Fruit fly (Drosophila melanogaster) whole organism, embryonic: ENCODE data around the gene CG17207.
A peak's percentile ranks its signal among the peaks of the same experiment; 100 is the strongest.

Experiments used
- CG10147 ChIP-seq: fragments of 200-800 bp; sonication (Bioruptor generic); optimal IDR thresholded peaks from 2 replicates; lab custom pipeline; 2019; ENCODE audit warnings: missing biosample characterization, mild to moderate bottlenecking, missing genetic modification characterization, moderate library complexity
- CG10431 ChIP-seq: fragments of 200-800 bp; sonication (Bioruptor generic); optimal IDR thresholded peaks from 3 replicates; lab custom pipeline; 2018; ENCODE audit warnings: missing biosample characterization, mild to moderate bottlenecking, missing genetic modification characterization
- CG10565 ChIP-seq: fragments of 200-800 bp; sonication (Bioruptor generic); optimal IDR thresholded peaks from 3 replicates; lab custom pipeline; 2016; ENCODE audit warnings: missing biosample characterization, mild to moderate bottlenecking, missing genetic modification characterization
- CG11398 ChIP-seq: fragments of 200-800 bp; sonication (Bioruptor generic); optimal IDR thresholded peaks from 2 replicates; lab custom pipeline; 2016; ENCODE audit warnings: missing biosample characterization, missing genetic modification characterization
- CG12236 ChIP-seq: fragments of 200-800 bp; sonication (Bioruptor generic); optimal IDR thresholded peaks from 2 replicates; lab custom pipeline; 2016; ENCODE audit warnings: missing biosample characterization, missing genetic modification characterization
- CG14710 ChIP-seq: fragments of 200-800 bp; sonication (Bioruptor generic); optimal IDR thresholded peaks from 3 replicates; lab custom pipeline; 2019; ENCODE audit warnings: missing biosample characterization, mild to moderate bottlenecking, missing genetic modification characterization, moderate library complexity
- CG1603 ChIP-seq: fragments of 200-800 bp; sonication (Bioruptor generic); optimal IDR thresholded peaks from 2 replicates; lab custom pipeline; 2019; ENCODE audit warnings: missing biosample characterization, mild to moderate bottlenecking, missing genetic modification characterization, moderate library complexity
- CG17361 ChIP-seq: fragments of 200-800 bp; sonication (Bioruptor generic); IDR thresholded peaks from 3 replicates; pipeline ENCODE4 v1.3.6; 2022; ENCODE audit warnings: missing biosample characterization, missing genetic modification characterization
- CG17829 ChIP-seq: fragments of 200-800 bp; optimal IDR thresholded peaks from 2 replicates; lab custom pipeline; 2019; ENCODE audit warnings: missing biosample characterization, mild to moderate bottlenecking, missing genetic modification characterization, moderate library complexity
- CG30403 ChIP-seq: fragments of 200-800 bp; sonication (Bioruptor generic); optimal IDR thresholded peaks from 3 replicates; lab custom pipeline; 2016; ENCODE audit warnings: missing biosample characterization, missing genetic modification characterization
- CG34422 ChIP-seq: fragments of 200-800 bp; sonication (Bioruptor generic); IDR thresholded peaks from 3 replicates; pipeline ENCODE4 v1.3.6; 2022; ENCODE audit warnings: missing biosample characterization, missing genetic modification characterization
- CG3847 ChIP-seq: fragments of 200-800 bp; sonication (Bioruptor generic); IDR thresholded peaks from 2 replicates; pipeline ENCODE4 v1.3.6; 2022; ENCODE audit warnings: missing biosample characterization, missing genetic modification characterization
- CG4617 ChIP-seq: fragments of 200-800 bp; sonication (Bioruptor generic); optimal IDR thresholded peaks from 3 replicates; lab custom pipeline; 2016; ENCODE audit warnings: missing biosample characterization, missing genetic modification characterization, borderline replicate concordance
- CG4730 ChIP-seq: fragments of 200-800 bp; sonication (Bioruptor generic); IDR thresholded peaks from 2 replicates; pipeline ENCODE4 v1.3.6; 2022; ENCODE audit warnings: missing biosample characterization, missing genetic modification characterization
- CG4820 ChIP-seq: fragments of 200-800 bp; sonication (Bioruptor generic); optimal IDR thresholded peaks from 3 replicates; lab custom pipeline; 2016; ENCODE audit warnings: missing biosample characterization, missing genetic modification characterization
- CG6791 ChIP-seq: fragments of 200-800 bp; sonication (Bioruptor generic); IDR thresholded peaks from 3 replicates; pipeline ENCODE4 v1.3.6; 2022; ENCODE audit warnings: missing biosample characterization, missing genetic modification characterization; ENCODE audit not compliant: partially characterized antibody
- CG8290 ChIP-seq, 3 experiments: fragments of 200-800 bp; sonication (Bioruptor generic); optimal IDR thresholded peaks; 2 replicates each; lab custom pipeline; 2016 to 2019; ENCODE audit warnings: missing biosample characterization in 3 of 3, missing genetic modification characterization in 3 of 3, mild to moderate bottlenecking in 2 of 3, moderate library complexity in 1 of 3
- CG8388 ChIP-seq: fragments of 200-800 bp; sonication (Bioruptor generic); optimal IDR thresholded peaks from 2 replicates; lab custom pipeline; 2019; ENCODE audit warnings: missing biosample characterization, mild to moderate bottlenecking, missing genetic modification characterization, moderate library complexity
- Doc3 ChIP-seq: fragments of 200-800 bp; sonication (Bioruptor generic); IDR thresholded peaks from 3 replicates; pipeline ENCODE4 v1.3.6; 2022; ENCODE audit warnings: missing biosample characterization, missing genetic modification characterization; ENCODE audit not compliant: partially characterized antibody
- Hr51 ChIP-seq, 2 experiments: fragments of 200-800 bp; sonication (Bioruptor generic); optimal IDR thresholded peaks; 2 replicates in 1 of 2; 3 replicates in 1 of 2; lab custom pipeline; 2016 to 2018; ENCODE audit warnings: missing biosample characterization in 2 of 2, missing genetic modification characterization in 2 of 2, mild to moderate bottlenecking in 1 of 2, moderate library complexity in 1 of 2
- Oli ChIP-seq: fragments of 200-800 bp; sonication (Bioruptor generic); optimal IDR thresholded peaks from 2 replicates; lab custom pipeline; 2018; ENCODE audit warnings: missing biosample characterization, mild to moderate bottlenecking, missing genetic modification characterization, moderate library complexity
- Side ChIP-seq: fragments of 200-800 bp; sonication (Bioruptor generic); optimal IDR thresholded peaks from 2 replicates; lab custom pipeline; 2016; ENCODE audit warnings: missing biosample characterization, missing genetic modification characterization
- Sox102F ChIP-seq: fragments of 200-800 bp; sonication (Bioruptor generic); optimal IDR thresholded peaks from 2 replicates; lab custom pipeline; 2018; ENCODE audit warnings: missing biosample characterization, mild to moderate bottlenecking, missing genetic modification characterization, moderate library complexity
- Xbp1 ChIP-seq: fragments of 200-800 bp; sonication (Bioruptor generic); optimal IDR thresholded peaks from 3 replicates; lab custom pipeline; 2016; ENCODE audit warnings: missing biosample characterization, mild to moderate bottlenecking, missing genetic modification characterization
- bbx ChIP-seq: fragments of 200-800 bp; sonication (Bioruptor generic); IDR thresholded peaks from 2 replicates; pipeline ENCODE4 v1.3.6; 2022; ENCODE audit warnings: missing biosample characterization, missing genetic modification characterization; ENCODE audit not compliant: partially characterized antibody
- caup ChIP-seq: fragments of 200-800 bp; sonication (Bioruptor generic); optimal IDR thresholded peaks from 3 replicates; lab custom pipeline; 2017; ENCODE audit warnings: missing biosample characterization, mild to moderate bottlenecking, missing genetic modification characterization, moderate library complexity; ENCODE audit not compliant: severe bottlenecking
- chinmo ChIP-seq: fragments of 200-800 bp; sonication (Bioruptor generic); IDR thresholded peaks from 4 replicates; pipeline ENCODE4 v1.3.6; 2022; ENCODE audit warnings: missing biosample characterization, missing genetic modification characterization; ENCODE audit not compliant: partially characterized antibody
- corto ChIP-seq: fragments of 200-800 bp; sonication (Bioruptor generic); optimal IDR thresholded peaks from 2 replicates; lab custom pipeline; 2016; ENCODE audit warnings: missing biosample characterization, mild to moderate bottlenecking, missing genetic modification characterization, moderate library complexity
- exex ChIP-seq: fragments of 200-800 bp; sonication (Bioruptor generic); optimal IDR thresholded peaks from 4 replicates; lab custom pipeline; 2018; ENCODE audit warnings: missing biosample characterization, mild to moderate bottlenecking, missing genetic modification characterization, moderate library complexity
- fu2 ChIP-seq: fragments of 200-800 bp; sonication (Bioruptor generic); optimal IDR thresholded peaks from 2 replicates; lab custom pipeline; 2016; ENCODE audit warnings: missing biosample characterization, missing genetic modification characterization
- gsb-n ChIP-seq: fragments of 200-800 bp; sonication (Bioruptor generic); optimal IDR thresholded peaks from 3 replicates; lab custom pipeline; 2018; ENCODE audit warnings: missing biosample characterization, mild to moderate bottlenecking, missing genetic modification characterization
- hbn ChIP-seq: fragments of 200-800 bp; sonication (Bioruptor generic); IDR thresholded peaks from 2 replicates; pipeline ENCODE4 v1.3.6; 2022; ENCODE audit warnings: missing biosample characterization, missing genetic modification characterization; ENCODE audit not compliant: partially characterized antibody
- ind ChIP-seq: fragments of 200-800 bp; sonication (Bioruptor generic); optimal IDR thresholded peaks from 3 replicates; lab custom pipeline; 2016; ENCODE audit warnings: missing biosample characterization, missing genetic modification characterization
- lab ChIP-seq: fragments of 200-800 bp; sonication (Bioruptor generic); optimal IDR thresholded peaks from 3 replicates; lab custom pipeline; 2017; ENCODE audit warnings: missing biosample characterization, missing genetic modification characterization, mild to moderate bottlenecking, moderate library complexity, missing genetic modification reagents
- lilli ChIP-seq: fragments of 200-800 bp; sonication (Bioruptor generic); optimal IDR thresholded peaks from 3 replicates; lab custom pipeline; 2016; ENCODE audit warnings: missing biosample characterization, missing genetic modification characterization
- lola ChIP-seq, 3 experiments: fragments of >200 bp in 2 of 3; fragments of 200-800 bp in 1 of 3; sonication (Bioruptor generic) in 1 of 3; optimal IDR thresholded peaks; 2 replicates each; lab custom pipeline; 2017 to 2019; ENCODE audit warnings: missing biosample characterization in 3 of 3, missing genetic modification characterization in 3 of 3, mild to moderate bottlenecking in 1 of 3, moderate library complexity in 1 of 3
- luna ChIP-seq: fragments of 200-800 bp; sonication (Bioruptor generic); optimal IDR thresholded peaks from 2 replicates; lab custom pipeline; 2016; ENCODE audit warnings: missing biosample characterization, missing genetic modification characterization
- nerfin-1 ChIP-seq: fragments of 200-800 bp; sonication (Bioruptor generic); optimal IDR thresholded peaks from 3 replicates; lab custom pipeline; 2019; ENCODE audit warnings: missing biosample characterization, mild to moderate bottlenecking, missing genetic modification characterization, moderate library complexity
- p53 ChIP-seq: fragments of 200-800 bp; sonication (Bioruptor generic); optimal IDR thresholded peaks from 2 replicates; lab custom pipeline; 2016; ENCODE audit warnings: missing biosample characterization, missing genetic modification characterization
- psq ChIP-seq: fragments of 200-800 bp; sonication (Bioruptor generic); optimal IDR thresholded peaks from 2 replicates; lab custom pipeline; 2017; ENCODE audit warnings: missing biosample characterization, missing genetic modification characterization
- pzg ChIP-seq: fragments of 200-800 bp; sonication (Bioruptor generic); optimal IDR thresholded peaks from 3 replicates; lab custom pipeline; 2018; ENCODE audit warnings: missing biosample characterization, mild to moderate bottlenecking, missing genetic modification characterization, moderate library complexity
- row ChIP-seq: fragments of 200-800 bp; sonication (Bioruptor generic); IDR thresholded peaks from 3 replicates; pipeline ENCODE4 v1.3.6; 2022; ENCODE audit warnings: missing biosample characterization, missing genetic modification characterization
- shn ChIP-seq: fragments of 200-800 bp; sonication (Bioruptor generic); optimal IDR thresholded peaks from 3 replicates; lab custom pipeline; 2016; ENCODE audit warnings: missing biosample characterization, missing genetic modification characterization
- sima ChIP-seq: fragments of 200-800 bp; sonication (Bioruptor generic); optimal IDR thresholded peaks from 2 replicates; lab custom pipeline; 2016; ENCODE audit warnings: missing biosample characterization, missing genetic modification characterization
- slou ChIP-seq: fragments of 200-800 bp; sonication (Bioruptor generic); optimal IDR thresholded peaks from 3 replicates; lab custom pipeline; 2016; ENCODE audit warnings: missing biosample characterization, missing genetic modification characterization

The CG17207 gene

dm6 chr3R:12406235-12407196, 32.4 kb downstream of the CG17207 start, which contains the start of gene CG5167 (continued):
- TF ChIP-seq sima (GFP tag; lab: Kevin White, UChicago) (no peak), lilli (GFP tag; lab: Kevin White, UChicago) (peak; percentile 45), Side (GFP tag; lab: Kevin White, UChicago) (no peak), Xbp1 (GFP tag; lab: Kevin White, UChicago) (peak; percentile 28), lab (GFP tag; lab: Kevin White, UChicago) (peak; percentile 54), CG8388 (GFP tag; lab: Kevin White, UChicago) (peak; percentile 24), CG6791 (GFP tag; lab: Robert Waterston, UW) (no peak), row (GFP tag; lab: Robert Waterston, UW) (peak; percentile 70), chinmo (GFP tag; lab: Robert Waterston, UW) (0 out of 4 replicates have a peak, but pooled peaks have one; percentile 25), CG8290 (GFP tag; optimal IDR thresholded peaks at IDR 0.05; lab: Kevin White, UChicago) (peak; percentile 61), CG8290 (tag; optimal IDR thresholded peaks at IDR 0.05; lab: Kevin White, UChicago) (peak in 1 of 2 experiments; percentile 29), CG10565 (GFP tag; lab: Kevin White, UChicago) (no peak), fu2 (no peak), Oli (tag; lab: Kevin White, UChicago) (peak; percentile 2), hbn (0 out of 2 replicates have a peak, but pooled peaks have one; percentile 17), nerfin-1 (tag; lab: Kevin White, UChicago) (peak; percentile 7), CG4820 (peak; percentile 99), Sox102F (GFP tag; lab: Kevin White, UChicago) (peak; percentile 38), p53 (no peak), gsb-n (tag; lab: Kevin White, UChicago) (peak; percentile 7), psq (GFP tag; lab: Kevin White, UChicago) (no peak), CG12236 (GFP tag; lab: Kevin White, UChicago) (no peak), CG34422 (GFP tag; lab: Robert Waterston, UW) (0 out of 3 replicates have a peak, but pooled peaks have one; percentile 30), pzg (GFP tag; lab: Kevin White, UChicago) (peak; percentile 5), exex (tag; lab: Kevin White, UChicago) (peak; percentile 89), CG1603 (tag; lab: Kevin White, UChicago) (peak; percentile 39), CG3847 (GFP tag; lab: Robert Waterston, UW) (no peak), luna (peak; percentile 22), caup (GFP tag; lab: Kevin White, UChicago) (peak; percentile 6), CG4617 (GFP tag; lab: Kevin White, UChicago) (no peak), lola (GFP tag; optimal IDR thresholded peaks at IDR 0.05; lab: Kevin White, UChicago) (peak in 1 of 3 experiments; percentile 49), Doc3 (GFP tag; lab: Robert Waterston, UW) (peak; percentile 53; the same call in 1 of the 3 replicates), slou (GFP tag; lab: Kevin White, UChicago) (no peak), ind (GFP tag; lab: Kevin White, UChicago) (peak; percentile 27), Hr51 (GFP tag; optimal IDR thresholded peaks at IDR 0.05; lab: Kevin White, UChicago) (peak in 1 of 2 experiments; percentile 48), CG10147 (GFP tag; lab: Kevin White, UChicago) (peak; percentile 25), bbx (0 out of 2 replicates have a peak, but pooled peaks have one; percentile 22), CG11398 (GFP tag; lab: Kevin White, UChicago) (no peak), CG10431 (GFP tag; lab: Kevin White, UChicago) (no peak), corto (peak; percentile 35), CG14710 (tag; lab: Kevin White, UChicago) (peak; percentile 51), shn (no peak), CG4730 (peak; percentile 8; the same call in 1 of the 2 replicates), CG30403 (GFP tag; lab: Kevin White, UChicago) (peak; percentile 34), CG17829 (tag; lab: Kevin White, UChicago) (peak; percentile 54), CG17361 (peak; percentile 38; the same call in 1 of the 3 replicates)
